Fruit fly (Drosophila melanogaster): ENCODE measurements around the gene CG5921.

DNA sequence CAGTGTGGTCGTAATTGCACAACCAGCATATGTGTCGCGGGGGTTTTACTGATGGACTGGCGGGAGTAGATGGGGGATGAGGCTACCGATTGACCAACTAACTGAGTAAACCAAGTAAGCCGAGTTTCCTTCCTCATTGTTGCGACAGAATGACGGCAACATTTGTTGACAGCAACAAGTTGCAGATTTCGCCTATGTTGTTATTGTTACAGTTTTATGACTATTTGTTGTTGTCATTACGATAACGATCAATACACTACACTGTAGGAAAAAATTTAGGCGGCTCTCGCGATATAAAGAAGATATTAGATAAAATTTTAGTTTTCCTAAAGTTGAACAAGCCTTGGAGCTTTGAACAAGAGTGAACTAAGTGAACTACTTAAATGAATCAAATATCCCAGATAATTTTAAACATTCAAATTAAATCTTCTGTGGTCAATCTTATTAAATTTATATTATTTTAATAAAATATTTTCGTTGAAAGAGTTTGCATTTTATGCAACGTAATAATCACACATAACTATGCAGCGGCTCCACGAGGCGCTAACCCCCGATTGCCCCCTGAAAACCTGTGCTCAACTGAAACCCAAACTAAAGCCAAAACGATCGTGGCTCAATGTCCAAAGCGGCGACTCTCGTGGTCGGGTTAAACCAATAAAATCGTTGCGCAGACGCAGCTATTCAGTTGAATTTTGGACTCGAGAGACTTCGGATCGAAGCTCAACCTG, 16.8 kb downstream of the CG5921 start, which contains the start of gene CG5928:
- no peak for TF ChIP-seq ey (GFP tag; optimal IDR thresholded peaks at IDR 0.05)
- no peak for TF ChIP-seq Dfd (GFP tag; optimal IDR thresholded peaks at IDR 0.05)
- TF ChIP-seq Myc (optimal IDR thresholded peaks at IDR 0.05) = no peak
- no peak for TF ChIP-seq usp (GFP tag; optimal IDR thresholded peaks at IDR 0.05)
- no peak for TF ChIP-seq pan (optimal IDR thresholded peaks at IDR 0.05)
- no peak for TF ChIP-seq GATAd (GFP tag; optimal IDR thresholded peaks at IDR 0.05)
- no peak for TF ChIP-seq Abd-B (GFP tag; optimal IDR thresholded peaks at IDR 0.05)
- no peak for TF ChIP-seq OdsH (GFP tag; optimal IDR thresholded peaks at IDR 0.05)
- no peak for TF ChIP-seq N (GFP tag; optimal IDR thresholded peaks at IDR 0.05)

Measured in whole organism, wandering third instar larva.